Worm (Caenorhabditis elegans): ENCODE data around the gene pkc-3.

Gene pkc-3

ce11 chrII:5429522-5430257 is 49.9 kb downstream of the pkc-3 start, which contains the start of the genes F07F6.4 and F07F6.2:
Gene F07F6.4 (minus strand): TSS chrII:5429572.
Gene F07F6.2 (plus strand): TSS chrII:5430207.
- TF ChIP-seq ceh-83 (GFP tag; optimal IDR thresholded peaks at IDR 0.05) (peak; percentile 19), sptf-1 (tag; optimal IDR thresholded peaks at IDR 0.05) (no peak), nhr-237 (tag; optimal IDR thresholded peaks at IDR 0.05) (no peak), nhr-28 (tag; optimal IDR thresholded peaks at IDR 0.05) (no peak), cnd-1 (tag; optimal IDR thresholded peaks at IDR 0.05) (no peak), ceh-43 (GFP tag; optimal IDR thresholded peaks at IDR 0.05) (no peak), unc-120 (tag; optimal IDR thresholded peaks at IDR 0.05; ENCODE audit: poor library complexity, severe bottlenecking) (no peak), M03D4.4 (tag; optimal IDR thresholded peaks at IDR 0.05) (no peak), nhr-76 (tag; optimal IDR thresholded peaks at IDR 0.05) (no peak), mep-1 (tag; optimal IDR thresholded peaks at IDR 0.05) (peak; percentile 7), ham-2 (GFP tag; optimal IDR thresholded peaks at IDR 0.05) (peak; percentile 0)

- no peak for TF ChIP-seq hlh-1 (tag; optimal IDR thresholded peaks at IDR 0.05)
- TF ChIP-seq flh-1 (GFP tag; optimal IDR thresholded peaks at IDR 0.05): no peak
- TF ChIP-seq unc-62 (GFP tag; optimal IDR thresholded peaks at IDR 0.05): no peak
- no peak for TF ChIP-seq unc-120 (tag; optimal IDR thresholded peaks at IDR 0.05; ENCODE audit: poor library complexity, severe bottlenecking)
- no peak for TF ChIP-seq ztf-11 (tag; optimal IDR thresholded peaks at IDR 0.05)
These were observed 53.2 kb downstream of the pkc-3 start, which contains the start of gene srx-114 for ce11 chrII:5433069-5433468. Gene srx-114 (minus strand): TSS chrII:5433169.
